Worm (Caenorhabditis elegans) whole organism, L2 larva: ENCODE results near the gene col-43.

Experiments used
- C34F6.9 ChIP-seq: fragments of 150-350 bp; optimal IDR thresholded peaks from 2 replicates; lab custom pipeline; 2014; ENCODE audit warnings: missing biosample characterization, missing genetic modification characterization
- F13H6.1 ChIP-seq: sonication (generic microtip); optimal IDR thresholded peaks from 2 replicates; lab custom pipeline; 2016; ENCODE audit warnings: missing genetic modification characterization, missing compliant biosample characterization
- R02D3.7 ChIP-seq: fragments of 150-350 bp; optimal IDR thresholded peaks from 2 replicates; lab custom pipeline; 2014; ENCODE audit warnings: missing biosample characterization, missing genetic modification characterization
- Y55F3AM.14 ChIP-seq: fragments of 200-800 bp; sonication (Bioruptor generic); optimal IDR thresholded peaks from 2 replicates; lab custom pipeline; 2018; ENCODE audit warnings: mild to moderate bottlenecking, missing genetic modification characterization, missing compliant biosample characterization
- ZK546.5 ChIP-seq: sonication (generic microtip); optimal IDR thresholded peaks from 2 replicates; lab custom pipeline; 2017; ENCODE audit warnings: missing biosample characterization, missing genetic modification characterization
- alr-1 ChIP-seq: fragments of 150-350 bp; optimal IDR thresholded peaks from 2 replicates; lab custom pipeline; 2014; ENCODE audit warnings: missing biosample characterization, missing genetic modification characterization
- aly-2 ChIP-seq: fragments of 150-350 bp; optimal IDR thresholded peaks from 2 replicates; lab custom pipeline; 2014; ENCODE audit warnings: missing biosample characterization, missing genetic modification characterization
- ama-1 ChIP-seq: fragments of 150-350 bp; optimal IDR thresholded peaks from 2 replicates; lab custom pipeline; 2018; ENCODE audit warnings: inconsistent platforms
- blmp-1 ChIP-seq: sonication (generic microtip); optimal IDR thresholded peaks from 2 replicates; lab custom pipeline; 2017; ENCODE audit warnings: missing genetic modification characterization, mild to moderate bottlenecking, missing compliant biosample characterization, antibody characterized with exemption, moderate library complexity; ENCODE audit not compliant: insufficient read depth
- ceh-16 ChIP-seq: fragments of 150-350 bp; optimal IDR thresholded peaks from 2 replicates; lab custom pipeline; 2014; ENCODE audit warnings: missing biosample characterization, missing genetic modification characterization
- ceh-82 ChIP-seq: fragments of 150-350 bp; optimal IDR thresholded peaks from 2 replicates; lab custom pipeline; 2014; ENCODE audit warnings: missing biosample characterization, missing genetic modification characterization
- crh-2 ChIP-seq: sonication (generic microtip); optimal IDR thresholded peaks from 2 replicates; lab custom pipeline; 2017; ENCODE audit warnings: missing biosample characterization, missing genetic modification characterization
- dmd-4 ChIP-seq: sonication (generic microtip); optimal IDR thresholded peaks from 2 replicates; lab custom pipeline; 2017; ENCODE audit warnings: missing biosample characterization, missing genetic modification characterization
- egl-27 ChIP-seq: sonication (generic microtip); optimal IDR thresholded peaks from 3 replicates; lab custom pipeline; 2017; ENCODE audit warnings: missing biosample characterization, missing genetic modification reagents, missing genetic modification characterization
- elt-1 ChIP-seq: fragments of 150-350 bp; optimal IDR thresholded peaks from 2 replicates; lab custom pipeline; 2014; ENCODE audit warnings: missing biosample characterization, missing genetic modification characterization
- elt-3 ChIP-seq: sonication (generic microtip); optimal IDR thresholded peaks from 2 replicates; lab custom pipeline; 2017; ENCODE audit warnings: missing biosample characterization, missing genetic modification characterization
- fos-1 ChIP-seq: fragments of 150-350 bp; optimal IDR thresholded peaks from 2 replicates; lab custom pipeline; 2014; ENCODE audit warnings: missing biosample characterization, missing genetic modification characterization
- gmeb-1 ChIP-seq: fragments of 150-350 bp; optimal IDR thresholded peaks from 2 replicates; lab custom pipeline; 2014; ENCODE audit warnings: missing biosample characterization, missing genetic modification characterization
- lin-11 ChIP-seq: fragments of 150-350 bp; sonication (generic microtip); optimal IDR thresholded peaks from 2 replicates; lab custom pipeline; 2014; ENCODE audit warnings: missing biosample characterization, missing genetic modification characterization, inconsistent platforms, mixed read lengths
- lin-13 ChIP-seq: fragments of 150-350 bp; optimal IDR thresholded peaks from 2 replicates; lab custom pipeline; 2014; ENCODE audit warnings: missing biosample characterization, missing genetic modification reagents, missing genetic modification characterization
- lin-39 ChIP-seq: fragments of 150-350 bp; optimal IDR thresholded peaks from 2 replicates; lab custom pipeline; 2014; ENCODE audit warnings: missing biosample characterization, missing genetic modification reagents, missing genetic modification characterization
- lsy-2 ChIP-seq, 2 experiments: fragments of 150-350 bp in 1 of 2; sonication (generic microtip) in 1 of 2; optimal IDR thresholded peaks; 2 replicates each; lab custom pipeline; 2014 to 2017; ENCODE audit warnings: missing biosample characterization in 2 of 2, missing genetic modification characterization in 2 of 2
- mab-5 ChIP-seq: fragments of 150-350 bp; optimal IDR thresholded peaks from 2 replicates; lab custom pipeline; 2014; ENCODE audit warnings: missing biosample characterization, missing genetic modification characterization
- mbf-1 ChIP-seq: sonication (generic microtip); optimal IDR thresholded peaks from 2 replicates; lab custom pipeline; 2017; ENCODE audit warnings: missing biosample characterization, missing genetic modification characterization
- mdl-1 ChIP-seq, 2 experiments: fragments of 150-350 bp in 1 of 2; sonication (generic microtip) in 1 of 2; optimal IDR thresholded peaks; 2 replicates each; lab custom pipeline; 2017; ENCODE audit warnings: missing biosample characterization in 2 of 2, missing genetic modification characterization in 2 of 2
- nhr-10 ChIP-seq: sonication (generic microtip); optimal IDR thresholded peaks from 2 replicates; lab custom pipeline; 2017; ENCODE audit warnings: missing biosample characterization, missing genetic modification characterization
- nhr-11 ChIP-seq: fragments of 150-350 bp; optimal IDR thresholded peaks from 2 replicates; lab custom pipeline; 2014; ENCODE audit warnings: missing biosample characterization, missing genetic modification characterization
- nhr-12 ChIP-seq: fragments of 150-350 bp; optimal IDR thresholded peaks from 2 replicates; lab custom pipeline; 2014; ENCODE audit warnings: missing biosample characterization, missing genetic modification characterization
- nhr-129 ChIP-seq: fragments of 150-350 bp; optimal IDR thresholded peaks from 2 replicates; lab custom pipeline; 2014; ENCODE audit warnings: missing biosample characterization, missing genetic modification characterization
- nhr-21 ChIP-seq: fragments of 150-350 bp; optimal IDR thresholded peaks from 2 replicates; lab custom pipeline; 2014; ENCODE audit warnings: missing biosample characterization, missing genetic modification characterization
- nhr-23 ChIP-seq: fragments of 150-350 bp; optimal IDR thresholded peaks from 2 replicates; lab custom pipeline; 2014; ENCODE audit warnings: missing biosample characterization, missing genetic modification reagents, missing genetic modification characterization
- nhr-237 ChIP-seq: fragments of 150-350 bp; optimal IDR thresholded peaks from 2 replicates; lab custom pipeline; 2014; ENCODE audit warnings: missing biosample characterization, missing genetic modification characterization
- nhr-25 ChIP-seq: fragments of 150-350 bp; sonication (generic microtip); optimal IDR thresholded peaks from 3 replicates; lab custom pipeline; 2014; ENCODE audit warnings: missing biosample characterization, missing genetic modification characterization
- nhr-6 ChIP-seq: fragments of 150-350 bp; optimal IDR thresholded peaks from 2 replicates; lab custom pipeline; 2014; ENCODE audit warnings: missing biosample characterization, missing genetic modification characterization
- nhr-77 ChIP-seq: fragments of 150-350 bp; optimal IDR thresholded peaks from 2 replicates; lab custom pipeline; 2014; ENCODE audit warnings: missing biosample characterization, missing genetic modification characterization
- peb-1 ChIP-seq: fragments of 150-350 bp; optimal IDR thresholded peaks from 2 replicates; lab custom pipeline; 2014; ENCODE audit warnings: missing biosample characterization, missing genetic modification characterization
- sem-4 ChIP-seq: fragments of 150-350 bp; optimal IDR thresholded peaks from 2 replicates; lab custom pipeline; 2014; ENCODE audit warnings: missing biosample characterization, missing genetic modification reagents, missing genetic modification characterization
- skn-1 ChIP-seq: sonication (generic microtip); optimal IDR thresholded peaks from 2 replicates; lab custom pipeline; 2017; ENCODE audit warnings: missing biosample characterization, missing genetic modification characterization
- sma-3 ChIP-seq: sonication (generic microtip); optimal IDR thresholded peaks from 2 replicates; lab custom pipeline; 2016; ENCODE audit warnings: missing genetic modification reagents, missing genetic modification characterization, missing compliant biosample characterization
- sma-9 ChIP-seq, 2 experiments: fragments of 150-350 bp in 1 of 2; sonication (generic microtip) in 1 of 2; optimal IDR thresholded peaks; 2 replicates each; lab custom pipeline; 2014 to 2016; ENCODE audit warnings: missing genetic modification characterization in 2 of 2, mild to moderate bottlenecking in 1 of 2, missing biosample characterization in 1 of 2, missing compliant biosample characterization in 1 of 2, missing genetic modification reagents in 1 of 2, moderate library complexity in 1 of 2
- snpc-4 ChIP-seq: fragments of 150-350 bp; optimal IDR thresholded peaks from 2 replicates; lab custom pipeline; 2014; ENCODE audit warnings: missing biosample characterization, missing genetic modification characterization
- unc-39 ChIP-seq: fragments of 150-350 bp; optimal IDR thresholded peaks from 2 replicates; lab custom pipeline; 2014; ENCODE audit warnings: missing biosample characterization, missing genetic modification characterization
- unc-55 ChIP-seq: fragments of 150-350 bp; sonication (generic microtip); optimal IDR thresholded peaks from 3 replicates; lab custom pipeline; 2014; ENCODE audit warnings: missing biosample characterization, missing genetic modification reagents, missing genetic modification characterization
- unc-62 ChIP-seq: fragments of 150-350 bp; optimal IDR thresholded peaks from 2 replicates; lab custom pipeline; 2014; ENCODE audit warnings: missing biosample characterization, missing genetic modification reagents, missing genetic modification characterization
- zag-1 ChIP-seq: fragments of 150-350 bp; optimal IDR thresholded peaks from 2 replicates; lab custom pipeline; 2014; ENCODE audit warnings: missing biosample characterization, missing genetic modification characterization
- ztf-1 ChIP-seq: fragments of 200-800 bp; sonication (Bioruptor generic); conservative IDR thresholded peaks from 2 replicates; pipeline ENCODE4 v1.3.6; 2022; ENCODE audit warnings: missing genetic modification characterization, missing compliant biosample characterization
- ztf-11 ChIP-seq: sonication (generic microtip); optimal IDR thresholded peaks from 2 replicates; lab custom pipeline; 2017; ENCODE audit warnings: missing biosample characterization, missing genetic modification characterization
- ztf-4 ChIP-seq: fragments of 150-350 bp; optimal IDR thresholded peaks from 2 replicates; lab custom pipeline; 2014; ENCODE audit warnings: missing biosample characterization, missing genetic modification characterization

Gene col-43

DNA sequence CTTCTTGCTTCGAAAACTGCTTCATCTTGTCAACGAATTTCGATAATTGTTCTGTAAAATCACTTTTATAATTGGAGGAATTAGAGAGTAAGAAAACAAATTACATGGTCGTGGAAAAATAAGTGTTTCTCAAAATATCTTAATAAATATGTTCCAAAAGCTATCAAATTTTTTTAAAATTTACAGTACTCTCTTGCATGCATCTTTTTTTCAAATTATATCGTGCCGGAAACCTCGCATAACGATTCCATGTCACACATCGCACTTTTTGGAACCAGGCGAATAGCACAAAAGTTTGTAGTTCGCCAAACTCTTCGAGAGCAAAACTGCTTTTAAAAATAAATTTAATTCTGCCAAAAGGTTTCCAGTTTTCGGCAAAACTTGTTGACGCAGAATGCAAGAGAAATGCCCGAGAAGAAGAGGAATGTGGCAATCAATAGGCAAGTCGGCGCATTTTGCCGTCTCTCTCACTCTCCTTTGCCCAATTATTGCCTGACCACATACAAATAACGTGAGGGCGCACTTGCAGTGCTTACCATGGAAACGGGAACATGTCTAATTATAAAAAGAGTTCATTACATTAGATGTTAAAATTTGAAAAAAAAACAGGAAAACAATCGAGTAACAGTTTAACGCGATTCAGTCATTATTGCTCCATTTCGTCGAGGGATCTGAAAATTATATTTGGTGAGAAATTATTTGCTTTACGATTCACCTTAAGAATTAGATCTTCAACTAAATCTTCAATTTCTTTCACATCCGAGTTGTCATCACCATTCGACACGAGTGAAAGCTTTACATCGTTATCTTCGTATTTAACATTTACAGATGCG is 43.0 kb downstream of the col-43 start, which contains the start of gene Y97E10AR.3:
Y97E10AR.3 (minus strand) TSS at position 51 of the 833 bp plus-strand sequence.
- TF ChIP-seq C34F6.9 (tag; lab: Kevin White, UChicago) (peak; percentile 53), lsy-2 (tag; optimal IDR thresholded peaks at IDR 0.05; lab: Kevin White, UChicago) (no peak)

DNA sequence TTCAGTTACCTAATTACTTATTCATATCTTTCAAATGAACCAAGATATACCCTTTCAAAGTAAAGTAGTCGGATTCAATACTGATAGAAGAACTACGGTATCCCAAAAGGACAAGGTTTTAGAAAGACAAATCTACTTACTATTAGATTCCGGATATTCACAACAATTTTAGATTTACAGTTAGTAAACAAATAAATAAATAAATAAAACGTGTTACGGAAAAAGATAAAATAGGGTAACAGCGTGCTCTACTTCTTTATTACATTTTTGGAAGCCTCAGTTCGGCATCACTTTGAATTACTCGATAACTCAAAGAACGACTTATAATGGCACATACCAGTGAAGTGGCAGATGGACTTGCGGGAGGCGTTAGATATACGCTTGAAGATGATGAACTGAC is 45.7 kb downstream of the col-43 start, which contains the start of gene Y97E10AR.8:
Y97E10AR.8 (plus strand) TSS at position 301 of the 400 bp plus-strand sequence.
- TF ChIP-seq egl-27 (no peak), nhr-23 (tag; lab: Kevin White, UChicago) (no peak)

DNA sequence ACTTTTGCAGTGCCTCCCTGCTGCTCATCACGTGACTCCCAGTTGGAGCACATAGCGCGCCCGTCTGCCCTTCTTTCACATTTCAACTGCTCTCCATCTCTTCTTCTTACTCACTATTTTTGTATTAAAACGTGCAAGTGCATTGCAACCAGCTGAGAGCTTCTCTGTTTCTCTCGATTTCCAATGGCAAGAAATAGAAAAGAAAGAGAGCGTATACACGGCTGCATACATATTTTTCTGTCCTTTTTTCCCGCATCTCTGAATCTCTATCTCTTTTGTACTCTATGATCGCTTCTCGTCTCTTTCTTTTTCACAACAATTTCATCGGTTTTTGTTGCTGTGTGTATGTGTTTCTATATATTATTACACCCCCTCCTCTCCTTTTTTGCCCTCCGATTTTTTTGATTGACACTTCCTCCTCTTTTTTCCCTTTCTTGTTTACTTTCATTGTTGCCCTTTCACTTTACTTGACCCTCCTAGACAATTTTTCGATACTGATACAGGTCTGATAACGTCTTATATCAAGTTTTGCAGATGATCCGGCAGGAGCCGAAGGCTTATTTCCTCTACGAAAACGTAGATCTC is 49.7 kb downstream of the col-43 start, which contains the start of gene Y97E10AR.1:
Y97E10AR.1 (plus strand) TSS at position 535 of the 585 bp plus-strand sequence.
- no peak for TF ChIP-seq nhr-10 (tag; lab: Kevin White, UChicago)
- TF ChIP-seq nhr-11: no peak
- TF ChIP-seq unc-62 (GFP tag; lab: Kevin White, UChicago): no peak
- TF ChIP-seq ztf-1 (GFP tag; lab: Robert Waterston, UW): no peak
- peak; percentile 94 for TF ChIP-seq Y55F3AM.14
- peak; percentile 96 for TF ChIP-seq unc-55
- no peak for TF ChIP-seq mbf-1
- TF ChIP-seq R02D3.7: no peak
- TF ChIP-seq ama-1 (lab: Kevin White, UChicago): no peak
- TF ChIP-seq ceh-82 (tag; lab: Kevin White, UChicago): no peak
- no peak for TF ChIP-seq ZK546.5 (tag; lab: Kevin White, UChicago)
- TF ChIP-seq aly-2 (tag; lab: Kevin White, UChicago): no peak
- peak; percentile 73 for TF ChIP-seq mab-5
- TF ChIP-seq alr-1 (tag; lab: Kevin White, UChicago): no peak
- TF ChIP-seq nhr-77 (tag; lab: Kevin White, UChicago): no peak
- peak; percentile 98 for TF ChIP-seq C34F6.9 (tag; lab: Kevin White, UChicago)
- TF ChIP-seq peb-1: no peak
- peak; percentile 93 for TF ChIP-seq sma-9 (GFP tag; optimal IDR thresholded peaks at IDR 0.05; lab: Kevin White, UChicago)
- no peak for TF ChIP-seq sma-9 (tag; optimal IDR thresholded peaks at IDR 0.05; lab: Kevin White, UChicago)
- peak; percentile 60 for TF ChIP-seq ztf-4
- peak; percentile 31 for TF ChIP-seq sem-4 (tag; lab: Kevin White, UChicago)
- no peak for TF ChIP-seq dmd-4
- TF ChIP-seq fos-1 (tag; lab: Kevin White, UChicago): peak; percentile 94
- peak; percentile 33 to 84 for TF ChIP-seq lsy-2 (tag; optimal IDR thresholded peaks at IDR 0.05; lab: Kevin White, UChicago)
- peak; percentile 92 for TF ChIP-seq blmp-1 (tag; lab: Kevin White, UChicago)
- no peak for TF ChIP-seq unc-39 (tag; lab: Kevin White, UChicago)
- no peak for TF ChIP-seq nhr-12 (tag; lab: Kevin White, UChicago)
- TF ChIP-seq mdl-1 (tag; optimal IDR thresholded peaks at IDR 0.05; lab: Kevin White, UChicago): peak in 1 of 2 experiments; percentile 86
- peak; percentile 93 for TF ChIP-seq F13H6.1
- TF ChIP-seq crh-2: peak; percentile 83
- peak; percentile 89 for TF ChIP-seq nhr-129 (tag; lab: Kevin White, UChicago)
- no peak for TF ChIP-seq ztf-11 (tag; lab: Kevin White, UChicago)
- peak; percentile 29 for TF ChIP-seq sma-3 (GFP tag; lab: Kevin White, UChicago)
- no peak for TF ChIP-seq elt-1 (tag; lab: Kevin White, UChicago)
- no peak for TF ChIP-seq gmeb-1 (tag; lab: Kevin White, UChicago)
- TF ChIP-seq skn-1 (tag; lab: Kevin White, UChicago): peak; percentile 15
- no peak for TF ChIP-seq ceh-16 (tag; lab: Kevin White, UChicago)
- no peak for TF ChIP-seq nhr-21 (tag; lab: Kevin White, UChicago)
- no peak for TF ChIP-seq lin-39 (tag; lab: Kevin White, UChicago)
- no peak for TF ChIP-seq nhr-23 (tag; lab: Kevin White, UChicago)
- peak; percentile 65 for TF ChIP-seq nhr-6 (tag; lab: Kevin White, UChicago)
- no peak for TF ChIP-seq nhr-237
- TF ChIP-seq nhr-25 (tag; lab: Kevin White, UChicago): no peak
- TF ChIP-seq lin-13: peak; percentile 46
- peak; percentile 4 for TF ChIP-seq lin-11
- TF ChIP-seq snpc-4 (tag; lab: Kevin White, UChicago): peak; percentile 71
- TF ChIP-seq zag-1 (tag; lab: Kevin White, UChicago): peak; percentile 79
- no peak for TF ChIP-seq elt-3 (tag; lab: Kevin White, UChicago)
